Fruit fly (Drosophila melanogaster) whole organism, prepupa: ENCODE measurements around the gene CG33299.
A peak's percentile ranks its signal among the peaks of the same experiment; 100 is the strongest.

Experiments used
- CG10669 ChIP-seq: fragments of 200-800 bp; sonication (Bioruptor generic); optimal IDR thresholded peaks from 3 replicates; lab custom pipeline; 2018; ENCODE audit warnings: missing biosample characterization, mild to moderate bottlenecking, missing genetic modification characterization, moderate library complexity
- CG6792 ChIP-seq: fragments of 200-800 bp; sonication (Bioruptor generic); optimal IDR thresholded peaks from 3 replicates; lab custom pipeline; 2016; ENCODE audit warnings: missing biosample characterization, missing genetic modification characterization
- CG8119 ChIP-seq: fragments of 200-800 bp; sonication (Bioruptor generic); IDR thresholded peaks from 3 replicates; pipeline ENCODE4 v1.3.6; 2022; ENCODE audit warnings: missing biosample characterization, missing genetic modification characterization
- Eip93F ChIP-seq: fragments of 200-800 bp; sonication (Bioruptor generic); optimal IDR thresholded peaks from 2 replicates; lab custom pipeline; 2016; ENCODE audit warnings: missing biosample characterization, mild to moderate bottlenecking, missing genetic modification characterization
- Gug ChIP-seq: fragments of 200-800 bp; sonication (Bioruptor generic); IDR thresholded peaks from 2 replicates; pipeline ENCODE4 v1.3.6; 2022; ENCODE audit warnings: missing biosample characterization, missing genetic modification characterization
- Sox14 ChIP-seq: fragments of 200-800 bp; sonication (Bioruptor generic); optimal IDR thresholded peaks from 3 replicates; lab custom pipeline; 2016; ENCODE audit warnings: missing biosample characterization, missing genetic modification characterization
- ss ChIP-seq, 2 experiments: fragments of 200-800 bp; sonication (Bioruptor generic); optimal IDR thresholded peaks; 2 replicates in 1 of 2; 3 replicates in 1 of 2; lab custom pipeline; 2017 to 2018; ENCODE audit warnings: mild to moderate bottlenecking in 2 of 2, missing biosample characterization in 2 of 2, missing genetic modification characterization in 2 of 2, moderate library complexity in 1 of 2

DNA sequence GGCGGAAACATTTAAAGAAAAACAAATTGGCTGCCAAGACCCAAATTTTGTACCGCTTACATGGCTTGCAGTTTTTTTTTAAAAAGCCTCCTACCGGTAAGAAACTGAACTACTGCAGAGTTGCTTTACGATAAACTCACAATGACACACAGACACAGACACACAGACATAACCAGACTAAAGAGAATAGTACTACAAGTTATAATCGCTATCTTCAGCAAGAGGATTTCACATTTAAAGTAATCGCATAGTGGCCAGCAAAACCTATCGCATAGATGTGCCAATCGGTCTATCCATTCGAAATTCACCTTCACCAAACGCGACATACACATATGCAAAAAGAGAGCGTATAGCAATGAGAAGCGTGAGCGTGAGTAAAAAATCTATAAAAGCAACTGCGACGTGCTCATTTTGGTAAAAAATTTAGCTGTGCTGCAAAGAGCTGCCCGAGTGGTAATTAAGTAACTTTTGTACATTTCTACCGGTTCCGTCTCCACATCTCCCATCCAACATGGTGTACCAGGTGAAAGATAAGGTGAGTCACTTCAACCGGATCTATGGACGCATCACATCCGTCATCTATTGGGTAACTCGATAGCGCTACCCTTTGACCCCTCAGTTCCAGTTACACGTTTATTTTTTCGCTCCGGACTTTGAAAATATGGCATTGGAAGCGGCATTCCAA is 43.3 kb upstream of the CG33299 start, which contains the start of gene Trx2:
- no peak; the same call in 2 of the 3 replicates for TF ChIP-seq CG8119 (GFP tag; lab: Robert Waterston, UW)
- peak; percentile 50 to 52 for TF ChIP-seq ss (GFP tag; optimal IDR thresholded peaks at IDR 0.05; lab: Kevin White, UChicago)
- TF ChIP-seq CG10669 (GFP tag; lab: Kevin White, UChicago) = peak; percentile 13
- peak; percentile 4 for TF ChIP-seq Sox14 (GFP tag; lab: Kevin White, UChicago)
- no peak for TF ChIP-seq CG6792
- no peak for TF ChIP-seq Eip93F (GFP tag; lab: Kevin White, UChicago)
- TF ChIP-seq Gug (GFP tag; lab: Robert Waterston, UW) = no peak
